Worm (Caenorhabditis elegans) whole organism, midembryonic: Measurements from ENCODE around the gene tub-1.

Experiments used
- T22C8.4 ChIP-seq: fragments of 200-800 bp; sonication (Bioruptor generic); IDR thresholded peaks from 2 replicates; pipeline ENCODE4 v1.3.6; 2022; ENCODE audit warnings: missing genetic modification characterization, missing compliant biosample characterization
- cog-1 ChIP-seq: sonication (generic microtip); optimal IDR thresholded peaks from 2 replicates; lab custom pipeline; 2016; ENCODE audit warnings: missing genetic modification characterization, missing compliant biosample characterization
- flt-1 ChIP-seq: fragments of 200-800 bp; sonication (Bioruptor generic); IDR thresholded peaks from 2 replicates; pipeline ENCODE4 v1.3.6; 2022; ENCODE audit warnings: missing genetic modification characterization, missing compliant biosample characterization
- med-1 ChIP-seq: sonication (generic microtip); optimal IDR thresholded peaks from 2 replicates; lab custom pipeline; 2017; ENCODE audit warnings: missing genetic modification characterization, mild to moderate bottlenecking, missing compliant biosample characterization, antibody characterized with exemption, missing genetic modification reagents; ENCODE audit not compliant: insufficient read depth
- ref-1 ChIP-seq: fragments of 200-800 bp; sonication (Bioruptor generic); conservative IDR thresholded peaks from 2 replicates; pipeline ENCODE4 v1.3.6; 2022; ENCODE audit warnings: missing genetic modification reagents, missing genetic modification characterization, missing compliant biosample characterization
- tab-1 ChIP-seq: fragments of 200-800 bp; sonication (Bioruptor generic); IDR thresholded peaks from 2 replicates; pipeline ENCODE4 v1.3.6; 2022; ENCODE audit warnings: missing genetic modification characterization, missing compliant biosample characterization
- ztf-23 ChIP-seq: fragments of 200-800 bp; sonication (Bioruptor generic); IDR thresholded peaks from 2 replicates; pipeline ENCODE4 v1.3.6; 2022; ENCODE audit warnings: missing genetic modification reagents, missing genetic modification characterization, missing compliant biosample characterization
- ztf-29 ChIP-seq: fragments of 200-800 bp; sonication (Bioruptor generic); IDR thresholded peaks from 2 replicates; pipeline ENCODE4 v1.3.6; 2022; ENCODE audit warnings: missing genetic modification reagents, missing genetic modification characterization, missing compliant biosample characterization

ce11 chrII:8144543-8144942 is 12.2 kb downstream of the tub-1 start, which contains the start of gene F10B5.2:
- no peak for TF ChIP-seq ref-1 (GFP tag; lab: Robert Waterston, UW)
- TF ChIP-seq ztf-23 (GFP tag; lab: Robert Waterston, UW) = no peak
- TF ChIP-seq flt-1 (GFP tag; lab: Robert Waterston, UW) = no peak
- TF ChIP-seq cog-1 (tag; lab: Kevin White, UChicago) = no peak
- no peak for TF ChIP-seq ztf-29 (GFP tag; lab: Robert Waterston, UW)
- TF ChIP-seq med-1 (GFP tag; lab: Kevin White, UChicago) = no peak
- no peak for TF ChIP-seq T22C8.4 (GFP tag; lab: Robert Waterston, UW)
- TF ChIP-seq tab-1 (GFP tag; lab: Robert Waterston, UW) = no peak
